Worm (Caenorhabditis elegans) whole organism, L4/young adult: Measurements from ENCODE around the gene Y69A2AR.32.

Experiments
- W03F9.2 ChIP-seq: fragments of 150-350 bp; optimal IDR thresholded peaks from 2 replicates; lab custom pipeline; 2014; ENCODE audit warnings: missing biosample characterization, missing genetic modification characterization
- dao-5 ChIP-seq: sonication (generic microtip); optimal IDR thresholded peaks from 2 replicates; lab custom pipeline; 2016; ENCODE audit warnings: missing genotype, missing genetic modification characterization, moderate library complexity, missing compliant biosample characterization
- him-1 ChIP-seq: sonication (generic microtip); optimal IDR thresholded peaks from 2 replicates; lab custom pipeline; 2016; ENCODE audit warnings: missing genotype, missing genetic modification reagents, missing genetic modification characterization, missing compliant biosample characterization

Y69A2AR.32 gene

DNA sequence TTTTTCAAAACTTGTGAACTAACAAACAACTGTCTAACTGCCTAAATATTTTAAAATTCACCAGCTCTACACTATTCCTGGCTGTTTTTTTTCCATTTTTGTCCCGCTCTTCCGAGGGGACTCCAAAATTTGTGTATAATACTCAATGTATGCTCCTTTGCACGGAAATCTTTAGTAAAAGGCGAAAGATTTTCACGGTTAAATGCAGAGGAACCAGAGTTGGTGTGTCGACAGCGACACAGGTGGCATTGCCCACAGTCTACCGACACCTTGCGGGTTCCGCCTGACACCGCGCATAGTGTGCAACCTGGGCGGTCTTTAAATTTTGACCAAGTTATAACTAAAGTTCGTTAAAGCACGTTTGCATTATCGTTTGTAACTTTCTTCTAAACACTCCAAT, 44.7 kb downstream of the Y69A2AR.32 start:
- TF ChIP-seq him-1 (no peak), W03F9.2 (tag; lab: Kevin White, UChicago) (no peak), dao-5 (no peak)

ce11 chrIV:2656400-2657139, 46.3 kb downstream of the Y69A2AR.32 start:
- TF ChIP-seq W03F9.2 (tag; lab: Kevin White, UChicago): no peak

DNA sequence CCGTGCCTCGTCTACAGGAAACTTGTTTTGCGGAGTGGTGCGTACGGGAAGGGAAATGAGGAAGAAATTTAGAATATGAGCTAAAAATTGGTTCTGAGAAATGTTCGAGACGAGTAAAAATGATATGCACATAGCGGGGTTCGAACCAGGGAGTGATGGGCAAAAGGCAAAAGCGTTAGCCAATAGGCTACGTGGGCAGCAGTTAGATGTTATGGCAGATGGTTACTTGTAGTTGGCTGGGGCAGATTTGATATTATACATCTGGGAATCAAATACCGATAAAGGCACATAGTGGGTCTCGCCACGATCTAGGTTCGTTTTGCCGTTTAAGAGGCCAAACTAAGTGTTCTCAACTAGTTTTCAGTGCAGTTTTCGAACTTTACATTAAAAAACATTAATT, 47.1 kb downstream of the Y69A2AR.32 start:
- no peak for TF ChIP-seq W03F9.2 (tag; lab: Kevin White, UChicago)
- TF ChIP-seq dao-5: no peak
- no peak for TF ChIP-seq him-1

DNA sequence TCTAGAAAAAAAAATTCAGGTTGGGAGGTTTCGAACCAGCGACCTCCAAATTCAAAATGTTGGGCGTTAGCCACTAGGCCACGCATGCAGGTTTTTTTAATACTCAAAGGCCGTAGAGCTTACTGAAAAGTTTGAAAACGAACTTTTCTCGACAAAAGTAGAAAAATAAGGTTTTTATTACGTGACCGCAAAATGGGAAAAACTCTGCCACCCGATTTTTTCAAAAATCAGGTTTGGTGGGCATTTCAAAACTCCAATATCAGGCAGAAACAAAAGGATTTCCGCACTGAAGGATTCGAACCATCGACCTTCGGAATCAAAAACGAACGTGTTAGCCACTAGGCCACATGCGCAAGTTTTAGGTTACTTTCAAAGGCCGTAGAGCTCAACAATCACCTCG, 48.5 kb downstream of the Y69A2AR.32 start:
- TF ChIP-seq him-1: no peak
- no peak for TF ChIP-seq W03F9.2 (tag; lab: Kevin White, UChicago)
- TF ChIP-seq dao-5: no peak
